Worm (Caenorhabditis elegans) whole organism, young adult: ENCODE data around the gene apy-1.

Experiments used
- B0019.2 ChIP-seq: fragments of 200-800 bp; sonication (Bioruptor generic); conservative IDR thresholded peaks from 2 replicates; pipeline ENCODE4 v1.3.6; 2022; ENCODE audit warnings: missing genetic modification reagents, missing genetic modification characterization, missing compliant biosample characterization
- C06A6.2 ChIP-seq: fragments of 200-800 bp; sonication (Bioruptor generic); conservative IDR thresholded peaks from 2 replicates; pipeline ENCODE4 v1.3.6; 2022; ENCODE audit warnings: missing genetic modification characterization, missing compliant biosample characterization
- F10E7.11 ChIP-seq: sonication (generic microtip); optimal IDR thresholded peaks from 2 replicates; lab custom pipeline; 2017; ENCODE audit warnings: mild to moderate bottlenecking, missing genetic modification characterization, moderate library complexity, missing compliant biosample characterization
- Y53F4B.3 ChIP-seq: fragments of 200-800 bp; sonication (Bioruptor generic); IDR thresholded peaks from 2 replicates; pipeline ENCODE4 v1.3.6; 2022; ENCODE audit warnings: missing genetic modification reagents, missing genetic modification characterization, missing compliant biosample characterization
- Y53G8AR.9 ChIP-seq: fragments of 200-800 bp; sonication (Bioruptor generic); conservative IDR thresholded peaks from 2 replicates; pipeline ENCODE4 v1.3.6; 2022; ENCODE audit warnings: missing genetic modification reagents, missing genetic modification characterization, missing compliant biosample characterization
- Y56A3A.18 ChIP-seq: fragments of 200-800 bp; sonication (Bioruptor generic); IDR thresholded peaks from 2 replicates; pipeline ENCODE4 v1.3.6; 2022; ENCODE audit warnings: missing genetic modification reagents, missing genetic modification characterization, missing compliant biosample characterization
- ZK185.1 ChIP-seq: sonication (generic microtip); optimal IDR thresholded peaks from 2 replicates; lab custom pipeline; 2016; ENCODE audit warnings: mild to moderate bottlenecking, missing genetic modification characterization, missing compliant biosample characterization; ENCODE audit not compliant: poor library complexity, severe bottlenecking
- athp-1 ChIP-seq: sonication (generic microtip); optimal IDR thresholded peaks from 2 replicates; lab custom pipeline; 2017; ENCODE audit warnings: mild to moderate bottlenecking, missing genetic modification characterization, missing compliant biosample characterization
- attf-3 ChIP-seq: fragments of 200-800 bp; sonication (Bioruptor generic); conservative IDR thresholded peaks from 2 replicates; pipeline ENCODE4 v1.3.6; 2022; ENCODE audit warnings: missing genetic modification reagents, missing genetic modification characterization, missing compliant biosample characterization
- ccch-3 ChIP-seq: fragments of 200-800 bp; sonication (Bioruptor generic); optimal IDR thresholded peaks from 2 replicates; lab custom pipeline; 2018; ENCODE audit warnings: mild to moderate bottlenecking, missing genetic modification characterization, missing compliant biosample characterization
- cebp-1 ChIP-seq, 2 experiments: fragments of 200-800 bp in 1 of 2; sonication (Bioruptor generic) in 1 of 2; sonication (generic microtip) in 1 of 2; IDR thresholded peaks in 1 of 2; optimal IDR thresholded peaks in 1 of 2; 2 replicates each; pipeline versions ENCODE4 v1.3.6 to Lab custom; 2017 to 2022; ENCODE audit warnings: missing compliant biosample characterization in 2 of 2, missing genetic modification characterization in 2 of 2, mild to moderate bottlenecking in 1 of 2, missing genetic modification reagents in 1 of 2, moderate library complexity in 1 of 2
- ceh-100 ChIP-seq: fragments of 200-800 bp; sonication (Bioruptor generic); IDR thresholded peaks from 2 replicates; pipeline ENCODE4 v1.3.6; 2022; ENCODE audit warnings: missing genetic modification reagents, missing genetic modification characterization, missing compliant biosample characterization
- ceh-40 ChIP-seq: fragments of 200-800 bp; sonication (Bioruptor generic); IDR thresholded peaks from 2 replicates; pipeline ENCODE4 v1.3.6; 2022; ENCODE audit warnings: missing genetic modification characterization, missing compliant biosample characterization
- ceh-91 ChIP-seq: fragments of 200-800 bp; sonication (Bioruptor generic); IDR thresholded peaks from 2 replicates; pipeline ENCODE4 v1.3.6; 2022; ENCODE audit warnings: missing genetic modification reagents, missing genetic modification characterization, missing compliant biosample characterization
- dpl-1 ChIP-seq: fragments of 150-350 bp; optimal IDR thresholded peaks from 2 replicates; lab custom pipeline; 2014; ENCODE audit warnings: missing biosample characterization, missing genetic modification reagents, missing genetic modification characterization
- ets-4 ChIP-seq: fragments of 200-800 bp; sonication (Bioruptor generic); optimal IDR thresholded peaks from 2 replicates; lab custom pipeline; 2018; ENCODE audit warnings: mild to moderate bottlenecking, missing genetic modification characterization, missing compliant biosample characterization
- fkh-3 ChIP-seq: sonication (generic microtip); optimal IDR thresholded peaks from 2 replicates; lab custom pipeline; 2016; ENCODE audit warnings: mild to moderate bottlenecking, missing genetic modification characterization, missing compliant biosample characterization
- hlh-12 ChIP-seq: sonication (generic microtip); optimal IDR thresholded peaks from 2 replicates; lab custom pipeline; 2016; ENCODE audit warnings: missing genetic modification characterization, missing compliant biosample characterization
- hrde-1 ChIP-seq: sonication (generic microtip); optimal IDR thresholded peaks from 2 replicates; lab custom pipeline; 2016; ENCODE audit warnings: missing genetic modification characterization, mild to moderate bottlenecking, missing compliant biosample characterization, moderate library complexity, missing genotype, missing genetic modification reagents, borderline replicate concordance
- let-526 ChIP-seq: fragments of 200-800 bp; sonication (Bioruptor generic); IDR thresholded peaks from 2 replicates; pipeline ENCODE4 v1.3.6; 2022; ENCODE audit warnings: missing genetic modification reagents, missing genetic modification characterization, missing compliant biosample characterization
- let-607 ChIP-seq, 2 experiments: fragments of 200-800 bp in 1 of 2; sonication (Bioruptor generic) in 1 of 2; sonication (generic microtip) in 1 of 2; optimal IDR thresholded peaks; 2 replicates each; lab custom pipeline; 2016 to 2018; ENCODE audit warnings: mild to moderate bottlenecking in 2 of 2, missing compliant biosample characterization in 2 of 2, missing genetic modification characterization in 2 of 2, moderate library complexity in 2 of 2, missing genotype in 1 of 2
- lsy-27 ChIP-seq: sonication (generic microtip); optimal IDR thresholded peaks from 2 replicates; lab custom pipeline; 2017; ENCODE audit warnings: missing genetic modification characterization, mild to moderate bottlenecking, missing compliant biosample characterization, antibody characterized with exemption, missing genotype, borderline replicate concordance; ENCODE audit not compliant: insufficient read depth
- madf-3 ChIP-seq: fragments of 200-800 bp; sonication (Bioruptor generic); IDR thresholded peaks from 2 replicates; pipeline ENCODE4 v1.3.6; 2022; ENCODE audit warnings: missing genetic modification reagents, missing genetic modification characterization, missing compliant biosample characterization
- nfyb-1 ChIP-seq: fragments of 200-800 bp; sonication (Bioruptor generic); IDR thresholded peaks from 2 replicates; pipeline ENCODE4 v1.3.6; 2022; ENCODE audit warnings: missing genetic modification reagents, missing genetic modification characterization, missing compliant biosample characterization
- nhr-80 ChIP-seq: sonication (generic microtip); optimal IDR thresholded peaks from 2 replicates; lab custom pipeline; 2016; ENCODE audit warnings: missing genetic modification characterization, missing compliant biosample characterization
- rec-8 ChIP-seq, 2 experiments: sonication (generic microtip); optimal IDR thresholded peaks; 2 replicates each; lab custom pipeline; 2016; ENCODE audit warnings: mild to moderate bottlenecking in 2 of 2, missing genetic modification characterization in 2 of 2, missing genetic modification reagents in 2 of 2, missing genotype in 2 of 2, missing biosample characterization in 1 of 2, missing compliant biosample characterization in 1 of 2, moderate library complexity in 1 of 2
- sea-2 ChIP-seq: fragments of 200-800 bp; sonication (Bioruptor generic); IDR thresholded peaks from 2 replicates; pipeline ENCODE4 v1.3.6; 2022; ENCODE audit warnings: missing genetic modification characterization, missing compliant biosample characterization
- snpc-4 ChIP-seq, 5 experiments: fragments of 150-350 bp in 1 of 5; sonication (generic microtip) in 4 of 5; optimal IDR thresholded peaks; 2 replicates each; lab custom pipeline; 2014 to 2018; ENCODE audit warnings: missing genetic modification characterization in 5 of 5, missing biosample characterization in 3 of 5, antibody characterized with exemption in 2 of 5, mild to moderate bottlenecking in 2 of 5, missing compliant biosample characterization in 2 of 5, missing genotype in 2 of 5, moderate library complexity in 2 of 5, missing genetic modification reagents in 1 of 5
- unc-130 ChIP-seq: sonication (generic microtip); optimal IDR thresholded peaks from 2 replicates; lab custom pipeline; 2016; ENCODE audit warnings: missing genetic modification reagents, missing genetic modification characterization, missing compliant biosample characterization
- zfh-2 ChIP-seq: fragments of 200-800 bp; sonication (Bioruptor generic); conservative IDR thresholded peaks from 2 replicates; pipeline ENCODE4 v1.3.6; 2022; ENCODE audit warnings: missing genetic modification reagents, missing genetic modification characterization, missing compliant biosample characterization

Gene apy-1

ce11 chrX:7575939-7576338 is 6.4 kb upstream of the apy-1 start:
- TF ChIP-seq ceh-91 (GFP tag; lab: Robert Waterston, UW), result no peak
- no peak for TF ChIP-seq snpc-4 (GFP tag; optimal IDR thresholded peaks at IDR 0.05; lab: Kevin White, UChicago)
- TF ChIP-seq snpc-4 (tag; optimal IDR thresholded peaks at IDR 0.05; lab: Kevin White, UChicago), result no peak
- TF ChIP-seq attf-3 (GFP tag; lab: Robert Waterston, UW), result no peak
- TF ChIP-seq nhr-80 (tag; lab: Kevin White, UChicago), result peak; percentile 94
- no peak for TF ChIP-seq Y53F4B.3
- peak in 1 of 2 experiments; percentile 23 for TF ChIP-seq let-607 (tag; optimal IDR thresholded peaks at IDR 0.05; lab: Kevin White, UChicago)
- TF ChIP-seq sea-2 (GFP tag; lab: Robert Waterston, UW), result no peak
- TF ChIP-seq cebp-1 (GFP tag; IDR thresholded peaks at IDR 0.05; lab: Robert Waterston, UW), result no peak
- TF ChIP-seq cebp-1 (tag; optimal IDR thresholded peaks at IDR 0.05; lab: Kevin White, UChicago), result peak; percentile 22
- no peak for TF ChIP-seq unc-130 (GFP tag; lab: Kevin White, UChicago)
- TF ChIP-seq ets-4, result peak; percentile 24
- TF ChIP-seq ZK185.1, result no peak
- TF ChIP-seq ccch-3 (GFP tag; lab: Kevin White, UChicago), result no peak

ce11 chrX:7573629-7574028 is 4.1 kb upstream of the apy-1 start:
- TF ChIP-seq zfh-2 (GFP tag; lab: Robert Waterston, UW) (peak; percentile 49; the same call in 1 of the 2 replicates), Y53G8AR.9 (no peak)

ce11 chrX:7573572-7573628 is 3.9 kb upstream of the apy-1 start, which contains the start of the genes unc-98 and F08C6.18:
Gene unc-98 (minus strand): TSS chrX:7573619.
Gene F08C6.18 (minus strand): TSS chrX:7573628.
- TF ChIP-seq hrde-1 (no peak), ceh-100 (GFP tag; lab: Robert Waterston, UW) (no peak), B0019.2 (no peak), let-526 (GFP tag; lab: Robert Waterston, UW) (no peak), fkh-3 (tag; lab: Kevin White, UChicago) (no peak), F10E7.11 (tag; lab: Kevin White, UChicago) (no peak)

- TF ChIP-seq cebp-1 (GFP tag; IDR thresholded peaks at IDR 0.05; lab: Robert Waterston, UW), result no peak
- TF ChIP-seq cebp-1 (tag; optimal IDR thresholded peaks at IDR 0.05; lab: Kevin White, UChicago), result peak; percentile 75
- TF ChIP-seq nfyb-1 (GFP tag; lab: Robert Waterston, UW), result no peak
These were observed 3.6 kb upstream of the apy-1 start for ce11 chrX:7573172-7573571.

- no peak for TF ChIP-seq sea-2 (GFP tag; lab: Robert Waterston, UW)
- no peak for TF ChIP-seq C06A6.2
- TF ChIP-seq ceh-40 (GFP tag; lab: Robert Waterston, UW), result no peak
- no peak for TF ChIP-seq madf-3 (GFP tag; lab: Robert Waterston, UW)
- no peak for TF ChIP-seq hlh-12 (tag; lab: Kevin White, UChicago)
- TF ChIP-seq lsy-27 (tag; lab: Kevin White, UChicago), result no peak
- TF ChIP-seq rec-8 (tag; optimal IDR thresholded peaks at IDR 0.05; lab: Kevin White, UChicago), result no peak
- TF ChIP-seq dpl-1 (GFP tag; lab: Kevin White, UChicago), result no peak
- TF ChIP-seq athp-1 (tag; lab: Kevin White, UChicago), result no peak
- no peak for TF ChIP-seq Y53F4B.3
- TF ChIP-seq Y56A3A.18, result no peak
- TF ChIP-seq F10E7.11 (tag; lab: Kevin White, UChicago), result no peak
These were observed 2.5 kb upstream of the apy-1 start, which contains the start of gene pcyt-1 for ce11 chrX:7572057-7572456. Gene pcyt-1 (plus strand): TSS chrX:7572357.
